Fruit fly (Drosophila melanogaster) Kc167 (cell line): ENCODE results near the gene spict.

ENCODE experiments used
- Myc ChIP-seq: fragments of >200 bp; optimal IDR thresholded peaks from 2 replicates; lab custom pipeline; 2017; ENCODE audit warnings: missing external identifiers
- Sin3A ChIP-seq: fragments of >200 bp; optimal IDR thresholded peaks from 2 replicates; lab custom pipeline; 2018; ENCODE audit warnings: missing external identifiers
- h ChIP-seq: fragments of >200 bp; optimal IDR thresholded peaks from 3 replicates; lab custom pipeline; 2018; ENCODE audit warnings: missing external identifiers
- psq ChIP-seq: fragments of >200 bp; optimal IDR thresholded peaks from 2 replicates; lab custom pipeline; 2017; ENCODE audit warnings: missing external identifiers
- ttk ChIP-seq: sonication (Bioruptor generic); optimal IDR thresholded peaks from 2 replicates; lab custom pipeline; 2017; ENCODE audit warnings: missing external identifiers

dm6 chr2L:12720430-12721396 lies 16.2 kb downstream of the spict start:
- TF ChIP-seq psq (lab: Kevin White, UChicago) = no peak
- no peak for TF ChIP-seq Myc (lab: Kevin White, UChicago)
- peak; percentile 95 for TF ChIP-seq ttk (lab: Kevin White, UChicago)
- TF ChIP-seq Sin3A = no peak
- TF ChIP-seq h (lab: Kevin White, UChicago) = no peak
